Fruit fly (Drosophila melanogaster): ENCODE measurements around the gene Top1.
A peak's percentile ranks its signal among the peaks of the same experiment; 100 is the strongest.

The Top1 gene

dm6 chrX:15323302-15323880 is 4.1 kb downstream of the Top1 start (continued):
- TF ChIP-seq CG42726 (GFP tag; IDR thresholded peaks at IDR 0.05; ENCODE audit: partially characterized antibody) (peak; percentile 70), CG10321 (GFP tag; IDR thresholded peaks at IDR 0.05) (peak; percentile 65), CHES-1-like (GFP tag; optimal IDR thresholded peaks at IDR 0.05) (peak; percentile 94), Fer1 (GFP tag; optimal IDR thresholded peaks at IDR 0.05) (peak; percentile 90), CG12104 (GFP tag; optimal IDR thresholded peaks at IDR 0.05) (peak; percentile 26), CG30403 (GFP tag; optimal IDR thresholded peaks at IDR 0.05) (peak; percentile 84), CG32772 (GFP tag; IDR thresholded peaks at IDR 0.05) (peak; percentile 94), Meics (GFP tag; optimal IDR thresholded peaks at IDR 0.05) (peak; percentile 82), MESR4 (GFP tag; optimal IDR thresholded peaks at IDR 0.05) (peak; percentile 91), mam (GFP tag; optimal IDR thresholded peaks at IDR 0.05) (peak; percentile 92), zfh1 (GFP tag; IDR thresholded peaks at IDR 0.05) (peak; percentile 94), chinmo (GFP tag; IDR thresholded peaks at IDR 0.05; ENCODE audit: partially characterized antibody) (peak; percentile 99), CG17802 (tag; optimal IDR thresholded peaks at IDR 0.05) (peak; percentile 34), CG4854 (GFP tag; optimal IDR thresholded peaks at IDR 0.05) (peak; percentile 72), wek (GFP tag; optimal IDR thresholded peaks at IDR 0.05) (peak; percentile 68), CG3726 (GFP tag; IDR thresholded peaks at IDR 0.05) (peak; percentile 69; the same call in 2 of the 3 replicates), CG10565 (GFP tag; optimal IDR thresholded peaks at IDR 0.05) (no peak), Oli (tag; optimal IDR thresholded peaks at IDR 0.05) (peak; percentile 61), CG8089 (GFP tag; optimal IDR thresholded peaks at IDR 0.05) (peak; percentile 60), ewg (GFP tag; optimal IDR thresholded peaks at IDR 0.05) (peak; percentile 94), Camta (GFP tag; optimal IDR thresholded peaks at IDR 0.05) (peak; percentile 74), pan (optimal IDR thresholded peaks at IDR 0.05) (no peak), pan (GFP tag; optimal IDR thresholded peaks at IDR 0.05 in 1 of 2, IDR thresholded peaks at IDR 0.05 in 1 of 2) (peak in 1 of 2 experiments; percentile 91), CG10267 (tag; optimal IDR thresholded peaks at IDR 0.05) (peak; percentile 42), fd102C (GFP tag; optimal IDR thresholded peaks at IDR 0.05) (no peak), pho (GFP tag; optimal IDR thresholded peaks at IDR 0.05) (peak; percentile 84), CG10462 (GFP tag; optimal IDR thresholded peaks at IDR 0.05) (peak; percentile 54), Doc3 (GFP tag; IDR thresholded peaks at IDR 0.05; ENCODE audit: partially characterized antibody) (no peak), ssp (GFP tag; IDR thresholded peaks at IDR 0.05) (peak; percentile 77), unpg (GFP tag; optimal IDR thresholded peaks at IDR 0.05) (peak; percentile 67), gt (GFP tag; IDR thresholded peaks at IDR 0.05) (peak; percentile 51; the same call in 1 of the 2 replicates), Blimp-1 (GFP tag; optimal IDR thresholded peaks at IDR 0.05) (peak; percentile 65), Hsf (GFP tag; optimal IDR thresholded peaks at IDR 0.05) (peak; percentile 85), Sox102F (GFP tag; optimal IDR thresholded peaks at IDR 0.05) (peak; percentile 72), Doc2 (GFP tag; IDR thresholded peaks at IDR 0.05) (peak; percentile 76), dmrt11E (tag; optimal IDR thresholded peaks at IDR 0.05) (no peak), CG8388 (GFP tag; optimal IDR thresholded peaks at IDR 0.05) (peak; percentile 100), gfzf (GFP tag; optimal IDR thresholded peaks at IDR 0.05) (peak; percentile 21), CG1529 (GFP tag; optimal IDR thresholded peaks at IDR 0.05) (peak; percentile 54), CG11723 (GFP tag; optimal IDR thresholded peaks at IDR 0.05) (peak; percentile 79), ash1 (GFP tag; optimal IDR thresholded peaks at IDR 0.05) (peak; percentile 76), HLH4C (GFP tag; IDR thresholded peaks at IDR 0.05; ENCODE audit: partially characterized antibody) (peak; percentile 44; the same call in 1 of the 3 replicates), onecut (GFP tag; IDR thresholded peaks at IDR 0.05) (peak; percentile 87), tap (tag; optimal IDR thresholded peaks at IDR 0.05) (peak; percentile 61), CG34422 (GFP tag; IDR thresholded peaks at IDR 0.05) (peak; percentile 97), Antp (GFP tag; optimal IDR thresholded peaks at IDR 0.05) (peak; percentile 96), luna (GFP tag; optimal IDR thresholded peaks at IDR 0.05) (peak; percentile 50), CG7271 (tag; optimal IDR thresholded peaks at IDR 0.05) (no peak), CG33557 (GFP tag; optimal IDR thresholded peaks at IDR 0.05) (peak; percentile 36)
